Worm (Caenorhabditis elegans) whole organism, L2 larva: ENCODE measurements around the gene F10E9.1.

Source experiments
- R02D3.7 ChIP-seq: fragments of 150-350 bp; optimal IDR thresholded peaks from 2 replicates; lab custom pipeline; 2014; ENCODE audit warnings: missing biosample characterization, missing genetic modification characterization
- ZK546.5 ChIP-seq: sonication (generic microtip); optimal IDR thresholded peaks from 2 replicates; lab custom pipeline; 2017; ENCODE audit warnings: missing biosample characterization, missing genetic modification characterization
- aly-2 ChIP-seq: fragments of 150-350 bp; optimal IDR thresholded peaks from 2 replicates; lab custom pipeline; 2014; ENCODE audit warnings: missing biosample characterization, missing genetic modification characterization
- ama-1 ChIP-seq: fragments of 150-350 bp; optimal IDR thresholded peaks from 2 replicates; lab custom pipeline; 2018; ENCODE audit warnings: inconsistent platforms
- dmd-4 ChIP-seq: sonication (generic microtip); optimal IDR thresholded peaks from 2 replicates; lab custom pipeline; 2017; ENCODE audit warnings: missing biosample characterization, missing genetic modification characterization
- egl-27 ChIP-seq: sonication (generic microtip); optimal IDR thresholded peaks from 3 replicates; lab custom pipeline; 2017; ENCODE audit warnings: missing biosample characterization, missing genetic modification reagents, missing genetic modification characterization
- fos-1 ChIP-seq: fragments of 150-350 bp; optimal IDR thresholded peaks from 2 replicates; lab custom pipeline; 2014; ENCODE audit warnings: missing biosample characterization, missing genetic modification characterization
- mab-5 ChIP-seq: fragments of 150-350 bp; optimal IDR thresholded peaks from 2 replicates; lab custom pipeline; 2014; ENCODE audit warnings: missing biosample characterization, missing genetic modification characterization
- mdl-1 ChIP-seq, 2 experiments: fragments of 150-350 bp in 1 of 2; sonication (generic microtip) in 1 of 2; optimal IDR thresholded peaks; 2 replicates each; lab custom pipeline; 2017; ENCODE audit warnings: missing biosample characterization in 2 of 2, missing genetic modification characterization in 2 of 2
- sem-4 ChIP-seq: fragments of 150-350 bp; optimal IDR thresholded peaks from 2 replicates; lab custom pipeline; 2014; ENCODE audit warnings: missing biosample characterization, missing genetic modification reagents, missing genetic modification characterization
- sma-9 ChIP-seq, 2 experiments: fragments of 150-350 bp in 1 of 2; sonication (generic microtip) in 1 of 2; optimal IDR thresholded peaks; 2 replicates each; lab custom pipeline; 2014 to 2016; ENCODE audit warnings: missing genetic modification characterization in 2 of 2, mild to moderate bottlenecking in 1 of 2, missing biosample characterization in 1 of 2, missing compliant biosample characterization in 1 of 2, missing genetic modification reagents in 1 of 2, moderate library complexity in 1 of 2
- snpc-4 ChIP-seq: fragments of 150-350 bp; optimal IDR thresholded peaks from 2 replicates; lab custom pipeline; 2014; ENCODE audit warnings: missing biosample characterization, missing genetic modification characterization
- zag-1 ChIP-seq: fragments of 150-350 bp; optimal IDR thresholded peaks from 2 replicates; lab custom pipeline; 2014; ENCODE audit warnings: missing biosample characterization, missing genetic modification characterization
- ztf-11 ChIP-seq: sonication (generic microtip); optimal IDR thresholded peaks from 2 replicates; lab custom pipeline; 2017; ENCODE audit warnings: missing biosample characterization, missing genetic modification characterization

DNA sequence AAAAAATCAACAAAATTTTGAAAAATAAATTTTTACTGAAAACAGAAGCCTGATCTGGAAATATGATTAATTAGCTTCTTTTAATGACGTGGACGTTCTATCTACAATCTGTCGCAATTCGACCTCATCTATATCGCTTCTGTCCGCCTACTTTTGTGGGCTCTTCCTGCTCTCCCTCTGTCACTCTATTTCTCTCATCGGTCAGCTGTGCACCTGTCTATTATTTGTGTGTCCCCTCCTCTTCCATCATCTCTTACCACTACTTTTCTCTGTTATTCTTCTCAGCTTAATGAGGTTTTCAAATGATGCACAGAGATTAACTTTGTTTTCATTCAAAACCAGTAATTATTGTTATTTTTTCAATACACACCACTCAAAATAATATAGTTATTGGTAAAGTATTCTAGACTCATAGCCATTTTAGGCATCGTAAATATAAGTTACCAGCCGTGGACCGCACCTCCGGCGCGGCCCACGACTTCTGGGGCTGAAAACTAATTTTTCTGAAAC, 23.8 kb upstream of the F10E9.1 start:
- TF ChIP-seq mab-5 (tag; lab: Kevin White, UChicago) (no peak), sma-9 (GFP tag; optimal IDR thresholded peaks at IDR 0.05; lab: Kevin White, UChicago) (no peak), sma-9 (tag; optimal IDR thresholded peaks at IDR 0.05; lab: Kevin White, UChicago) (no peak), ZK546.5 (tag; lab: Kevin White, UChicago) (no peak), snpc-4 (no peak), mdl-1 (tag; optimal IDR thresholded peaks at IDR 0.05; lab: Kevin White, UChicago) (no peak), ztf-11 (no peak), egl-27 (tag; lab: Kevin White, UChicago) (no peak), sem-4 (tag; lab: Kevin White, UChicago) (no peak), R02D3.7 (tag; lab: Kevin White, UChicago) (no peak), aly-2 (tag; lab: Kevin White, UChicago) (no peak), dmd-4 (no peak), fos-1 (tag; lab: Kevin White, UChicago) (no peak), zag-1 (tag; lab: Kevin White, UChicago) (no peak), ama-1 (lab: Kevin White, UChicago) (no peak)
